Fruit fly (Drosophila melanogaster) whole organism, adult: ENCODE measurements around the gene CG10185.

Source experiments
- CG11617 ChIP-seq: fragments of 200-800 bp; sonication (Bioruptor generic); optimal IDR thresholded peaks from 2 replicates; lab custom pipeline; 2017; ENCODE audit warnings: mild to moderate bottlenecking, missing biosample characterization, missing genetic modification reagents, missing genetic modification characterization
- CG12768 ChIP-seq: fragments of 200-800 bp; sonication (Bioruptor generic); optimal IDR thresholded peaks from 2 replicates; lab custom pipeline; 2017; ENCODE audit warnings: missing biosample characterization, missing genetic modification characterization, mild to moderate bottlenecking, moderate library complexity, missing genetic modification reagents
- CG14711 ChIP-seq: fragments of 200-800 bp; sonication (Bioruptor generic); optimal IDR thresholded peaks from 2 replicates; lab custom pipeline; 2018; ENCODE audit warnings: missing biosample characterization, mild to moderate bottlenecking, missing genetic modification characterization, moderate library complexity
- CG1620 ChIP-seq: fragments of 200-800 bp; sonication (Bioruptor generic); optimal IDR thresholded peaks from 2 replicates; lab custom pipeline; 2016; ENCODE audit warnings: missing biosample characterization, missing genetic modification characterization
- CG33017 ChIP-seq: fragments of 200-800 bp; sonication (Bioruptor generic); optimal IDR thresholded peaks from 2 replicates; lab custom pipeline; 2018; ENCODE audit warnings: missing biosample characterization, mild to moderate bottlenecking, missing genetic modification characterization, moderate library complexity
- CG5204 ChIP-seq: fragments of 200-800 bp; sonication (Bioruptor generic); optimal IDR thresholded peaks from 2 replicates; lab custom pipeline; 2016; ENCODE audit warnings: missing biosample characterization, missing genetic modification characterization
- CG7045 ChIP-seq: fragments of 200-800 bp; sonication (Bioruptor generic); optimal IDR thresholded peaks from 2 replicates; lab custom pipeline; 2017; ENCODE audit warnings: missing biosample characterization, mild to moderate bottlenecking, missing genetic modification characterization
- CG7101 ChIP-seq: fragments of 200-800 bp; sonication (Bioruptor generic); optimal IDR thresholded peaks from 2 replicates; lab custom pipeline; 2018; ENCODE audit warnings: missing biosample characterization, mild to moderate bottlenecking, missing genetic modification characterization, moderate library complexity
- Clk ChIP-seq: fragments of 200-800 bp; sonication (Bioruptor generic); optimal IDR thresholded peaks from 2 replicates; lab custom pipeline; 2017; ENCODE audit warnings: missing biosample characterization, missing genetic modification characterization
- Crg-1 ChIP-seq: fragments of 200-800 bp; sonication (Bioruptor generic); optimal IDR thresholded peaks from 2 replicates; lab custom pipeline; 2016; ENCODE audit warnings: missing biosample characterization, missing genetic modification characterization
- Hr96 ChIP-seq: fragments of 200-800 bp; sonication (Bioruptor generic); optimal IDR thresholded peaks from 2 replicates; lab custom pipeline; 2016; ENCODE audit warnings: missing biosample characterization, missing genetic modification characterization
- Mnt ChIP-seq: fragments of 200-800 bp; sonication (Bioruptor generic); optimal IDR thresholded peaks from 2 replicates; lab custom pipeline; 2016; ENCODE audit warnings: missing biosample characterization, mild to moderate bottlenecking, missing genetic modification characterization
- bab1 ChIP-seq: fragments of 200-800 bp; sonication (Bioruptor generic); optimal IDR thresholded peaks from 3 replicates; lab custom pipeline; 2019; ENCODE audit warnings: missing biosample characterization, mild to moderate bottlenecking, missing genetic modification characterization, moderate library complexity
- cic ChIP-seq: fragments of 200-800 bp; sonication (Bioruptor generic); optimal IDR thresholded peaks from 2 replicates; lab custom pipeline; 2017; ENCODE audit warnings: missing biosample characterization, mild to moderate bottlenecking, missing genetic modification characterization, moderate library complexity
- cnc ChIP-seq, 2 experiments: fragments of >200 bp; optimal IDR thresholded peaks; 2 replicates each; lab custom pipeline; 2017
- kay ChIP-seq: fragments of 200-800 bp; sonication (Bioruptor generic); peaks from one replicate; lab custom pipeline; 2016; ENCODE audit warnings: missing biosample characterization, missing genetic modification characterization, borderline replicate concordance
- ovo ChIP-seq: fragments of 200-800 bp; sonication (Bioruptor generic); optimal IDR thresholded peaks from 2 replicates; lab custom pipeline; 2016; ENCODE audit warnings: missing biosample characterization, missing genetic modification characterization
- pad ChIP-seq: fragments of 200-800 bp; sonication (Bioruptor generic); optimal IDR thresholded peaks from 3 replicates; lab custom pipeline; 2017; ENCODE audit warnings: missing biosample characterization, missing genetic modification characterization, mild to moderate bottlenecking, moderate library complexity, missing genetic modification reagents
- tj ChIP-seq: fragments of 200-800 bp; sonication (Bioruptor generic); optimal IDR thresholded peaks from 3 replicates; lab custom pipeline; 2017; ENCODE audit warnings: missing biosample characterization, mild to moderate bottlenecking, missing genetic modification characterization, moderate library complexity
- toe ChIP-seq: fragments of 200-800 bp; sonication (Bioruptor generic); optimal IDR thresholded peaks from 2 replicates; lab custom pipeline; 2016; ENCODE audit warnings: missing biosample characterization, missing genetic modification characterization

CG10185 gene

DNA sequence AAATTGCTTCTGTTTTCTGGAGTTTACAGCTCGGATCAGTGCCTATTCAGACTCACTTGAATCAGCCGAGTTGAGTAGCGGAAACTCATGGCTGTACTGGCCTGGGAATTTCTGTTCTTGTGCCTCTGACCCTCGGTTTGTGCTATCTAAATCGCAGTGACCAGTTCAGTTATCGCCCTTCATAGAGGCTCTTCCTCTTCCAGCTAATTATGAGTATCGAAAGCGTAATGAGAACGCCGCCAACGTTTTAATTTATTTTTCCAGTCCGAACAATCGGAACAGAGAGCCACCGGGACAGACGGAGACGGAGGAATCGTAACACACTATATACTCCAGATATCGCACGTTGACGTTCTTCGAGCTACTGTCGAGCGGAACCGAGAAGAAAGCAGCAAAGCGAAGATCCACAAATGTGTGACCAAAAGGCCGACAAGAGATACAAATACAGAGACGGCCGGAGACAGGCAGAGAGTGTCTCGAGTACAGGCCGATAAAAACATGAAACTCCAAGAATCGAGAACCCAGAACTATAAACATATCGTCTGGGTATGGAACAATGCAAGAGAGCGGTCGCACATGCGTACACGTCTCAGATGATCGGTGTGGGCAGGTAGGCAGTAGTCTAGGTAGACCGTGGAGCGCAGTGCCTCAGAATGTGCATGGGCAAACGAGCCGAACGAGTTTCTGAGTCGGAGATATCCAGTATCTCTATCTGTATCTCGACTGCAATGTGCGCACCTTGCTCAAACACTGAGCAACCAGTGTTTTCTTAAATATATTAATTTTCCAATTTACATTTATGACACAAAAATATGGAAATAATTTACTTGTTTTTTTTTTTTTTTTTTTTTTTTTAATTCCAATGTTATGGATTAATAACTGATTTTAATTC, 4.5 kb upstream of the CG10185 start:
- TF ChIP-seq CG5204 (GFP tag; lab: Kevin White, UChicago) (peak; percentile 5), kay (GFP tag; lab: Kevin White, UChicago) (no peak)

dm6 chr3R:16069266-16069665, 1.9 kb upstream of the CG10185 start:
- TF ChIP-seq cic (GFP tag; lab: Kevin White, UChicago): no peak
- TF ChIP-seq CG33017: no peak
- TF ChIP-seq cnc (optimal IDR thresholded peaks at IDR 0.05; lab: Kevin White, UChicago): no peak
- TF ChIP-seq ovo (GFP tag; lab: Kevin White, UChicago): no peak
- TF ChIP-seq CG7045 (GFP tag; lab: Kevin White, UChicago): no peak
- no peak for TF ChIP-seq CG12768
- TF ChIP-seq CG1620: no peak
- no peak for TF ChIP-seq CG14711 (tag; lab: Kevin White, UChicago)
- no peak for TF ChIP-seq Crg-1 (GFP tag; lab: Kevin White, UChicago)
- no peak for TF ChIP-seq pad
- TF ChIP-seq tj (GFP tag; lab: Kevin White, UChicago): no peak
- no peak for TF ChIP-seq Mnt (GFP tag; lab: Kevin White, UChicago)
- no peak for TF ChIP-seq Hr96
- TF ChIP-seq kay (GFP tag; lab: Kevin White, UChicago): no peak
- no peak for TF ChIP-seq bab1 (GFP tag; lab: Kevin White, UChicago)
- no peak for TF ChIP-seq Clk (GFP tag; lab: Kevin White, UChicago)
- no peak for TF ChIP-seq toe (GFP tag; lab: Kevin White, UChicago)
- TF ChIP-seq CG11617: no peak
- no peak for TF ChIP-seq CG7101 (tag; lab: Kevin White, UChicago)

dm6 chr3R:16051329-16051679, 16.1 kb downstream of the CG10185 start:
- no peak for TF ChIP-seq CG33017
- TF ChIP-seq CG14711 (tag; lab: Kevin White, UChicago): no peak
- no peak for TF ChIP-seq CG11617
- no peak for TF ChIP-seq kay (GFP tag; lab: Kevin White, UChicago)
- peak; percentile 66 for TF ChIP-seq ovo (GFP tag; lab: Kevin White, UChicago)
- no peak for TF ChIP-seq CG5204 (GFP tag; lab: Kevin White, UChicago)
- TF ChIP-seq bab1 (GFP tag; lab: Kevin White, UChicago): peak; percentile 37
- no peak for TF ChIP-seq Crg-1 (GFP tag; lab: Kevin White, UChicago)
- TF ChIP-seq pad: peak; percentile 98
- peak; percentile 1 for TF ChIP-seq CG7045 (GFP tag; lab: Kevin White, UChicago)
- no peak for TF ChIP-seq Hr96
- TF ChIP-seq tj (GFP tag; lab: Kevin White, UChicago): no peak

- no peak for TF ChIP-seq cic (GFP tag; lab: Kevin White, UChicago)
- TF ChIP-seq Crg-1 (GFP tag; lab: Kevin White, UChicago): no peak
- no peak for TF ChIP-seq Mnt (GFP tag; lab: Kevin White, UChicago)
- no peak for TF ChIP-seq CG12768
- no peak for TF ChIP-seq toe (GFP tag; lab: Kevin White, UChicago)
- TF ChIP-seq ovo (GFP tag; lab: Kevin White, UChicago): no peak
- no peak for TF ChIP-seq tj (GFP tag; lab: Kevin White, UChicago)
- TF ChIP-seq kay (GFP tag; lab: Kevin White, UChicago): no peak
Observed at dm6 chr3R:16050621-16051328, 16.6 kb downstream of the CG10185 start, which contains the start of gene msps. Gene msps (plus strand): TSS chr3R:16050801.

- TF ChIP-seq bab1 (GFP tag; lab: Kevin White, UChicago): peak; percentile 78
- no peak for TF ChIP-seq kay (GFP tag; lab: Kevin White, UChicago)
- TF ChIP-seq Mnt (GFP tag; lab: Kevin White, UChicago): peak; percentile 51
- peak; percentile 48 for TF ChIP-seq CG11617
- peak; percentile 72 for TF ChIP-seq Hr96
- peak; percentile 25 for TF ChIP-seq tj (GFP tag; lab: Kevin White, UChicago)
- TF ChIP-seq toe (GFP tag; lab: Kevin White, UChicago): peak; percentile 86
- peak; percentile 69 for TF ChIP-seq CG1620
- TF ChIP-seq CG7101 (tag; lab: Kevin White, UChicago): peak; percentile 63
- peak; percentile 17 for TF ChIP-seq ovo (GFP tag; lab: Kevin White, UChicago)
- TF ChIP-seq CG14711 (tag; lab: Kevin White, UChicago): peak; percentile 34
- TF ChIP-seq pad: peak; percentile 49
- TF ChIP-seq cnc (optimal IDR thresholded peaks at IDR 0.05; lab: Kevin White, UChicago): peak in 1 of 2 experiments; percentile 19
- TF ChIP-seq CG7045 (GFP tag; lab: Kevin White, UChicago): peak; percentile 4
- TF ChIP-seq CG12768: no peak
- no peak for TF ChIP-seq CG5204 (GFP tag; lab: Kevin White, UChicago)
- TF ChIP-seq cic (GFP tag; lab: Kevin White, UChicago): no peak
- peak; percentile 54 for TF ChIP-seq Crg-1 (GFP tag; lab: Kevin White, UChicago)
- no peak for TF ChIP-seq CG33017
- no peak for TF ChIP-seq Clk (GFP tag; lab: Kevin White, UChicago)
Observed at dm6 chr3R:16049369-16049768, 18.0 kb downstream of the CG10185 start, which contains the start of the genes IKKbeta and CG5013. Gene IKKbeta (minus strand): TSS chr3R:16049421. Gene CG5013 (plus strand): TSS chr3R:16049670.
